Fruit fly (Drosophila melanogaster) whole organism, pupa: ENCODE data around the gene CG46339.
A peak's percentile ranks its signal among the peaks of the same experiment; 100 is the strongest.

Experiments
- CG32121 ChIP-seq: fragments of 200-800 bp; sonication (Bioruptor generic); IDR thresholded peaks from 2 replicates; pipeline ENCODE4 v1.3.6; 2022; ENCODE audit warnings: missing biosample characterization, missing genetic modification characterization
- CG8159 ChIP-seq: fragments of 200-800 bp; sonication (Bioruptor generic); optimal IDR thresholded peaks from 3 replicates; lab custom pipeline; 2018; ENCODE audit warnings: missing biosample characterization, mild to moderate bottlenecking, missing genetic modification characterization, moderate library complexity
- EcR ChIP-seq: fragments of 200-800 bp; sonication (Bioruptor generic); optimal IDR thresholded peaks from 3 replicates; lab custom pipeline; 2019; ENCODE audit warnings: missing biosample characterization, missing genetic modification characterization, mild to moderate bottlenecking, moderate library complexity, missing genetic modification reagents
- rn ChIP-seq: fragments of 200-800 bp; sonication (Bioruptor generic); IDR thresholded peaks from 2 replicates; pipeline ENCODE4 v1.3.6; 2022; ENCODE audit warnings: missing biosample characterization, missing genetic modification characterization

DNA sequence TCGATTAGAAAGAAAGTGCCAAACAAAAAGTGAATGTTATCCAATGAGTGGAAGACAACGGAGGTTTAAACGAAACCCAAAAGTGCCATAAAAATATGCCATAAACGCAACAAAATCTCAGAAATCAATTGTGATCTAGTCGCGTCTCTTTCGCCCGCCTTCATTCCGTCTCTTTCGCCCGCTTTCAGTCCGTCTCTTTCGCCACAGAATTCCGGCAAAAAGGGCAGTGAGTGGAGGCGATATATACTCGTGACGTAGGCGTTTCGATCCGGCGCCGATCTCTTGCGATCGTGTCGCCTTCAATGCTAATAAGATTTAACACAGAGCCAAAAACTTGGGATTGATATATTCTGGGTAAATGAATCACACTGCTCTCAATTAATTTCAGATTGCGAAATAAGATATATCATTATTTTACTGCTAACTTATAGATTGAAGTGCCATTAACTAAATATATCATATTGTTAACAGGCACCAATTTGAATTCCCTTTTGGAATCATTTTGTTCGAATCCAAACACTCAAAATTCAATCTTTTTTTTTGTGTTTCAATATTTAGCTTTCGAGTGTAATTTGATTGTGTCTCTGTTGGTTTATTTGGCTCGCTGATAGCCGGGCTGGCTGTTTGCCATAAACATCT lies 27.4 kb upstream of the CG46339 start:
- no peak for TF ChIP-seq rn
- TF ChIP-seq EcR = no peak
- no peak for TF ChIP-seq CG8159 (tag; lab: Kevin White, UChicago)
- TF ChIP-seq CG32121 (GFP tag; lab: Robert Waterston, UW) = peak; percentile 31; the same call in 1 of the 2 replicates
